Worm (Caenorhabditis elegans) whole organism, young adult: ENCODE measurements around the gene C41H7.9.

Source experiments
- D2030.7 ChIP-seq: fragments of 200-800 bp; sonication (Bioruptor generic); IDR thresholded peaks from 2 replicates; pipeline ENCODE4 v1.3.6; 2022; ENCODE audit warnings: missing genetic modification reagents, missing genetic modification characterization, missing compliant biosample characterization
- akir-1 ChIP-seq: fragments of 200-800 bp; sonication (Bioruptor generic); optimal IDR thresholded peaks from 2 replicates; lab custom pipeline; 2018; ENCODE audit warnings: mild to moderate bottlenecking, missing genetic modification characterization, moderate library complexity, missing compliant biosample characterization
- dpl-1 ChIP-seq: fragments of 150-350 bp; optimal IDR thresholded peaks from 2 replicates; lab custom pipeline; 2014; ENCODE audit warnings: missing biosample characterization, missing genetic modification reagents, missing genetic modification characterization
- efl-1 ChIP-seq: fragments of 150-350 bp; optimal IDR thresholded peaks from 2 replicates; lab custom pipeline; 2014; ENCODE audit warnings: missing biosample characterization, missing genetic modification reagents, missing genetic modification characterization
- snpc-4 ChIP-seq, 5 experiments: fragments of 150-350 bp in 1 of 5; sonication (generic microtip) in 4 of 5; optimal IDR thresholded peaks; 2 replicates each; lab custom pipeline; 2014 to 2018; ENCODE audit warnings: missing genetic modification characterization in 5 of 5, missing biosample characterization in 3 of 5, antibody characterized with exemption in 2 of 5, mild to moderate bottlenecking in 2 of 5, missing compliant biosample characterization in 2 of 5, missing genotype in 2 of 5, moderate library complexity in 2 of 5, missing genetic modification reagents in 1 of 5
- sptf-2 ChIP-seq: fragments of 200-800 bp; sonication (Bioruptor generic); optimal IDR thresholded peaks from 2 replicates; lab custom pipeline; 2018; ENCODE audit warnings: mild to moderate bottlenecking, missing genetic modification characterization, missing compliant biosample characterization

DNA sequence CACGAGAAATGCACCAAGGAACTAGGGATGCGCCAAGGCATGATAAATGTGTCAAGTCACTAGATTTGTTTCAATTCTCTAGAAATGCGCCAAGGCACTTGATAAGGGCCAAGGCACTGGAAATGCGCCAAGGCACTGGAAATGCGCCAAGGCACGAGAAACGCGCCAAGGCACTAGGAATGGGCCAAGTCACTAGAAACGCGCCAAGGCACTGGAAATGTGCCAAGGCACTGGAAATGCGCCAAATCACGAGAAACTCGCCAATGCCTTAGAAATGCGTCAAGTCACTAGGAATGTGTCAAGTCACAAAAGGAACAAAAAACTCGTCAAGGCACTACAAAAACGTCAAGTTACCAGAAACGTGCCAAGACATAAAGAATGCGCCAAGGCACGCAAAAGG lies 24.3 kb upstream of the C41H7.9 start:
- no peak for TF ChIP-seq efl-1 (GFP tag; lab: Kevin White, UChicago)
- no peak for TF ChIP-seq D2030.7 (GFP tag; lab: Robert Waterston, UW)
- TF ChIP-seq snpc-4 (GFP tag; optimal IDR thresholded peaks at IDR 0.05; lab: Kevin White, UChicago) = no peak
- TF ChIP-seq snpc-4 (tag; optimal IDR thresholded peaks at IDR 0.05; lab: Kevin White, UChicago) = no peak
- TF ChIP-seq dpl-1 = no peak
- no peak for TF ChIP-seq akir-1 (GFP tag; lab: Kevin White, UChicago)
- TF ChIP-seq sptf-2 = no peak
